Fruit fly (Drosophila melanogaster): Measurements from ENCODE around the gene aust.
A peak's percentile ranks its signal among the peaks of the same experiment; 100 is the strongest.

Gene aust

DNA sequence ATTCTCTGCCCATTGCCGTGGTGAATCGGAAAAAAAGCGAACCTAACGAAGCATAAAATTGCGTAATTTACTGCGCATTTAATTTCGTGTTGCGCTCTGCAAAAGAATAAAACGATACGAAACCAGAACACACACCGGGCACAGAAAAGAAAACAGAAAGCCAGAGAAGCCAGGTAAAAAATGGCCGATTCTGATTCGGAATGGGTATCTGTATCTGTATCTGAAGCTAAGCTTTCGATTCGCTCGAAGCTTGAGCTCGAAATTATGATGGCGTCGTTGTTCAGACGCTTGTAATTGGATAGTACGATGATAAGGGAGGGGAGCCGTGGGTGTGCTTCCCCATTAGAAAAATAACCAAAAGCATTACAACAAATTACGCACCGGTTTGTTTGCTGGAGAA is 27.6 kb downstream of the aust start:
- TF ChIP-seq bab1 (GFP tag; optimal IDR thresholded peaks at IDR 0.05): no peak
- no peak for TF ChIP-seq Clk (GFP tag; optimal IDR thresholded peaks at IDR 0.05)
- TF ChIP-seq toe (GFP tag; optimal IDR thresholded peaks at IDR 0.05): no peak
- TF ChIP-seq cic (GFP tag; optimal IDR thresholded peaks at IDR 0.05): no peak
- no peak for TF ChIP-seq CG14711 (tag; optimal IDR thresholded peaks at IDR 0.05)

DNA sequence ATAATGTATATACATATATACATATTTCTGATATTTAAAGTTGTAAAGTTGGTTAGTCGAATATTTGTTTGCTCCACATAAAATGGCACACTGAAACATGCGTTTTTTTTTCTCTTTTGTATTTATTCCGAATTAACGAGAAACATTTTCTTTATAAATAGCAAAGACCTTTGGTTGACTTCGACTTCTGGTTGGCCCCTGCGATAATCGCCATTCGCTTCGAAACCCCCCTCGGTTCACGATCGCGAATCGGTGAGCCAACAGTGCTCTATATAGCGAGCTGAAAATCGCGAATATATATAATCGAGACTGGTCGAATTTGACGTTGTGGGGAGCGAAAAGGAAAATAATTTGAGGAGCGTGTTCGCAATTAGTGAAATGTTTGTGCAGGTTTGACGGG is 34.9 kb downstream of the aust start:
- TF ChIP-seq tj (GFP tag; optimal IDR thresholded peaks at IDR 0.05) (no peak), CG12768 (GFP tag; optimal IDR thresholded peaks at IDR 0.05) (no peak), CG7101 (tag; optimal IDR thresholded peaks at IDR 0.05) (no peak), CG7045 (GFP tag; optimal IDR thresholded peaks at IDR 0.05) (no peak), pad (GFP tag; optimal IDR thresholded peaks at IDR 0.05) (no peak), bab1 (GFP tag; optimal IDR thresholded peaks at IDR 0.05) (no peak), CG33017 (tag; optimal IDR thresholded peaks at IDR 0.05) (no peak), Crg-1 (GFP tag; optimal IDR thresholded peaks at IDR 0.05) (no peak), CG14711 (tag; optimal IDR thresholded peaks at IDR 0.05) (no peak), kay (GFP tag; ENCODE audit: borderline replicate concordance) (no peak), cnc (optimal IDR thresholded peaks at IDR 0.05) (no peak), CG11617 (GFP tag; optimal IDR thresholded peaks at IDR 0.05) (no peak), Clk (GFP tag; optimal IDR thresholded peaks at IDR 0.05) (no peak)

dm6 chr2L:9213626-9214025 is 37.2 kb downstream of the aust start:
- TF ChIP-seq CG7045 (GFP tag; optimal IDR thresholded peaks at IDR 0.05) (no peak), kay (GFP tag; ENCODE audit: borderline replicate concordance) (no peak), tj (GFP tag; optimal IDR thresholded peaks at IDR 0.05) (no peak), Crg-1 (GFP tag; optimal IDR thresholded peaks at IDR 0.05) (no peak), CG12768 (GFP tag; optimal IDR thresholded peaks at IDR 0.05) (no peak), CG33017 (tag; optimal IDR thresholded peaks at IDR 0.05) (no peak), Mnt (GFP tag; optimal IDR thresholded peaks at IDR 0.05) (no peak), cnc (optimal IDR thresholded peaks at IDR 0.05) (no peak)

DNA sequence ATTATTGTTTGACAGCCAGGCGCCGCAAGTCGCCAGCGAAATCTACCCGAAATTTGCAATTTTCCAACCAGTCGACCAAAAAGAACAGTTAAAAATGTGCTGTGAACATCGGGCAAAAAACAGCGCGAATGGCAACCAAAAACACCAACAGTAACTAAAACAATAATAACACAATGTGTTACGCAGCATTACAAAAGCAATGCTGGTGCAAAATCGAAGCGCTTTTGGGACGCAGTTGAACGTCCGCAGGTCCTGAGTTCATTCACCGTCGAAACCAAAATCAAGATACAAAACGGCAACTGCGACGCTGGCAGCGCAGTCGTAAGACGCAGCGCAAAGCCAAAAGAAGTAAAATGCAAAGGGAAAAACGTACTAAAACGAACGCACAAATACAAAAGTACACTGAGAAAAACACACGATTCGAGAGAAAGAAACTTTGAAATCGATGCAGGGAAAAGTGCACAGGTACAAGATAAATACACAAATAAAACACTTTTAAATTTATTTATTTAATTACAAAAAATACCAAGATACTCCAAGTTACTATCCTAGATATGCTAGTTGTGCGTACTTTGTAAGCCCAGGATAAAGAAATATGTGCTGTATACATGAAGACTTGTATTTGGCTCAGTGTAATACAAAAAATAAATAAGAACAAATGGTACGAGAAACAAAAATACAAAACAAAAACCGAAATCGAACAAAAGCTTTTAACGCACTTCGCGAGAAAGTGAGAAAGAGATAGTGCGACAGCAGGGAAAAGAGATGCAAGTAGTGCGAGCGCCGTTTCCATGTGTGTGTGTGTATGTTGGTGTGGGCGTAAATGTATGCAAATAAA is 39.8 kb downstream of the aust start:
- TF ChIP-seq kay (GFP tag; ENCODE audit: borderline replicate concordance) (no peak), CG11617 (GFP tag; optimal IDR thresholded peaks at IDR 0.05) (peak; percentile 37), Crg-1 (GFP tag; optimal IDR thresholded peaks at IDR 0.05) (no peak), CG1620 (GFP tag; optimal IDR thresholded peaks at IDR 0.05) (no peak), Mnt (GFP tag; optimal IDR thresholded peaks at IDR 0.05) (no peak), CG33017 (tag; optimal IDR thresholded peaks at IDR 0.05) (peak; percentile 19), ovo (GFP tag; optimal IDR thresholded peaks at IDR 0.05) (no peak), tj (GFP tag; optimal IDR thresholded peaks at IDR 0.05) (no peak), cic (GFP tag; optimal IDR thresholded peaks at IDR 0.05) (no peak), CG12768 (GFP tag; optimal IDR thresholded peaks at IDR 0.05) (peak; percentile 8), CG14711 (tag; optimal IDR thresholded peaks at IDR 0.05) (peak; percentile 2), bab1 (GFP tag; optimal IDR thresholded peaks at IDR 0.05) (peak; percentile 24), pad (GFP tag; optimal IDR thresholded peaks at IDR 0.05) (no peak), CG5204 (GFP tag; optimal IDR thresholded peaks at IDR 0.05) (no peak), Clk (GFP tag; optimal IDR thresholded peaks at IDR 0.05) (no peak), cnc (optimal IDR thresholded peaks at IDR 0.05) (no peak), toe (GFP tag; optimal IDR thresholded peaks at IDR 0.05) (no peak), Hr96 (GFP tag; optimal IDR thresholded peaks at IDR 0.05) (no peak), CG7045 (GFP tag; optimal IDR thresholded peaks at IDR 0.05) (peak; percentile 35), CG7101 (tag; optimal IDR thresholded peaks at IDR 0.05) (peak; percentile 1)

DNA sequence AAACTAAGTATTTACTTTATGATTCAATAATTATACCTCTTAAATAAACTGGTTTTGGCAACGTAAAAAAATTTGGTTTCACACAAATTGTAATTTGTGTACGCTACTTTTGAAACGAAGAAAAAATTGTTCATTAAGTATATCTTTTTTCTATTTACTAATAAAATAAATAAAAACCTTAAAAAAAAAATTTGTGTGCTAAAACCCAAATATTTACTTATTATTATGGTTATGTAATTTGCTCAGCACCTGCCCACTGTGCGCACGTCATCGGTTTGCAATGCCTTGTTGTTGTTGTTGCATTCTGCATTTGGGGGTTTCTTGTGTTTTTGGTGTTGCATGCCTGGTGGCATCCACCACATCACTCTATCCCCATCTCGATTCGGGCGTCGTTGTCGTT is 43.7 kb downstream of the aust start:
- TF ChIP-seq CG11617 (GFP tag; optimal IDR thresholded peaks at IDR 0.05) (no peak), CG7101 (tag; optimal IDR thresholded peaks at IDR 0.05) (no peak), CG5204 (GFP tag; optimal IDR thresholded peaks at IDR 0.05) (no peak)

- TF ChIP-seq bab1 (GFP tag; optimal IDR thresholded peaks at IDR 0.05): no peak
- no peak for TF ChIP-seq CG5204 (GFP tag; optimal IDR thresholded peaks at IDR 0.05)
- no peak for TF ChIP-seq Crg-1 (GFP tag; optimal IDR thresholded peaks at IDR 0.05)
- TF ChIP-seq Hr96 (GFP tag; optimal IDR thresholded peaks at IDR 0.05): no peak
- TF ChIP-seq Mnt (GFP tag; optimal IDR thresholded peaks at IDR 0.05): no peak
- no peak for TF ChIP-seq pad (GFP tag; optimal IDR thresholded peaks at IDR 0.05)
- TF ChIP-seq CG11617 (GFP tag; optimal IDR thresholded peaks at IDR 0.05): no peak
- no peak for TF ChIP-seq ovo (GFP tag; optimal IDR thresholded peaks at IDR 0.05)
- TF ChIP-seq CG33017 (tag; optimal IDR thresholded peaks at IDR 0.05): no peak
Observed at dm6 chr2L:9206401-9206800, 44.4 kb downstream of the aust start.

DNA sequence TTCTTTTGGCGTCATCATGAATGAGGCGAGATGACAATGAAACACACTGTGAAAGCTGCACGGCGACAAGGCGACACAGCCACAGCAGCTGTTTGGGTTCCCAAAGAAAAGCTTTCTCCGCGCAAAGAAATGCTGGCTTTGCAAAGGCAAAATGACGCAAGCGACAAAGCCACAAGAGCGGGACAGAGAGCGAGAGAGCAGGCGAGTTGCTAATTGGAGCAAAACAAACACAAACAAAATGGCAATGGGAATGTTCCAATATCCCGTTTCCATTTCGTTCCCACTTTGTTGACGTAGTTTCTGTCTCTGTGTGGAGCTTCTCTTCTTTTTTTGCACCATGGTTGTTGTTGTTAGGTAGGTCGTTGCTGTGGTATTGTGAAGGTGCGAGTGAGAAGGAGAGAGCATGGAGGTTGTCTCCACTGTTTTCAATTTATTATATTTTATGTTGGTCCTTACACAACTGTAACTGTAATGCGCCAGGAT is 45.7 kb downstream of the aust start:
- peak; percentile 98 for TF ChIP-seq bab1 (GFP tag; optimal IDR thresholded peaks at IDR 0.05)
- peak; percentile 82 for TF ChIP-seq tj (GFP tag; optimal IDR thresholded peaks at IDR 0.05)
- TF ChIP-seq cic (GFP tag; optimal IDR thresholded peaks at IDR 0.05): peak; percentile 97
- TF ChIP-seq cnc (optimal IDR thresholded peaks at IDR 0.05): no peak
- peak; percentile 93 for TF ChIP-seq Clk (GFP tag; optimal IDR thresholded peaks at IDR 0.05)
- TF ChIP-seq CG7045 (GFP tag; optimal IDR thresholded peaks at IDR 0.05): peak; percentile 72
- no peak for TF ChIP-seq CG1620 (GFP tag; optimal IDR thresholded peaks at IDR 0.05)
- TF ChIP-seq Hr96 (GFP tag; optimal IDR thresholded peaks at IDR 0.05): peak; percentile 69
- TF ChIP-seq CG5204 (GFP tag; optimal IDR thresholded peaks at IDR 0.05): no peak
- TF ChIP-seq ovo (GFP tag; optimal IDR thresholded peaks at IDR 0.05): peak; percentile 79
- TF ChIP-seq pad (GFP tag; optimal IDR thresholded peaks at IDR 0.05): peak; percentile 22
- TF ChIP-seq kay (GFP tag; ENCODE audit: borderline replicate concordance): peak; percentile 99
- peak; percentile 83 for TF ChIP-seq CG12768 (GFP tag; optimal IDR thresholded peaks at IDR 0.05)
- peak; percentile 86 for TF ChIP-seq toe (GFP tag; optimal IDR thresholded peaks at IDR 0.05)
- peak; percentile 71 for TF ChIP-seq CG11617 (GFP tag; optimal IDR thresholded peaks at IDR 0.05)
- peak; percentile 41 for TF ChIP-seq CG7101 (tag; optimal IDR thresholded peaks at IDR 0.05)
- TF ChIP-seq Crg-1 (GFP tag; optimal IDR thresholded peaks at IDR 0.05): peak; percentile 34
- peak; percentile 85 for TF ChIP-seq CG33017 (tag; optimal IDR thresholded peaks at IDR 0.05)
- peak; percentile 36 for TF ChIP-seq CG14711 (tag; optimal IDR thresholded peaks at IDR 0.05)
- TF ChIP-seq Mnt (GFP tag; optimal IDR thresholded peaks at IDR 0.05): peak; percentile 63

Measured in whole organism, adult.